Worm (Caenorhabditis elegans) whole organism, young adult: Measurements from ENCODE around the gene ugt-40.

Experiments used
- F23B12.7 ChIP-seq: sonication (generic microtip); optimal IDR thresholded peaks from 2 replicates; lab custom pipeline; 2017; ENCODE audit warnings: missing genetic modification characterization, mild to moderate bottlenecking, missing compliant biosample characterization, antibody characterized with exemption, moderate library complexity; ENCODE audit not compliant: insufficient read depth
- Y53F4B.3 ChIP-seq: fragments of 200-800 bp; sonication (Bioruptor generic); IDR thresholded peaks from 2 replicates; pipeline ENCODE4 v1.3.6; 2022; ENCODE audit warnings: missing genetic modification reagents, missing genetic modification characterization, missing compliant biosample characterization
- Y53G8AR.9 ChIP-seq: fragments of 200-800 bp; sonication (Bioruptor generic); conservative IDR thresholded peaks from 2 replicates; pipeline ENCODE4 v1.3.6; 2022; ENCODE audit warnings: missing genetic modification reagents, missing genetic modification characterization, missing compliant biosample characterization
- ama-1 ChIP-seq, 3 experiments: fragments of 150-350 bp in 1 of 3; sonication (generic microtip) in 2 of 3; optimal IDR thresholded peaks; 2 replicates each; lab custom pipeline; 2014 to 2018; ENCODE audit warnings: missing biosample characterization in 2 of 3, missing genetic modification characterization in 2 of 3, missing genetic modification reagents in 2 of 3
- die-1 ChIP-seq: sonication (generic microtip); optimal IDR thresholded peaks from 2 replicates; lab custom pipeline; 2016; ENCODE audit warnings: missing genotype, mild to moderate bottlenecking, missing genetic modification characterization, missing compliant biosample characterization
- egl-18 ChIP-seq: fragments of 200-800 bp; sonication (Bioruptor generic); IDR thresholded peaks from 2 replicates; pipeline ENCODE4 v1.3.6; 2022; ENCODE audit warnings: missing genetic modification reagents, missing genetic modification characterization, missing compliant biosample characterization
- lag-1 ChIP-seq: fragments of 200-800 bp; sonication (Bioruptor generic); IDR thresholded peaks from 2 replicates; pipeline ENCODE4 v1.3.6; 2022; ENCODE audit warnings: missing genetic modification reagents, missing genetic modification characterization, missing compliant biosample characterization
- tbp1 ChIP-seq: fragments of 200-800 bp; sonication (Bioruptor generic); optimal IDR thresholded peaks from 2 replicates; lab custom pipeline; 2018; ENCODE audit warnings: mild to moderate bottlenecking, missing genetic modification characterization, missing compliant biosample characterization
- ztf-22 ChIP-seq: fragments of 200-800 bp; sonication (Bioruptor generic); optimal IDR thresholded peaks from 2 replicates; lab custom pipeline; 2018; ENCODE audit warnings: mild to moderate bottlenecking, missing genetic modification characterization, moderate library complexity, missing compliant biosample characterization

Gene ugt-40

DNA sequence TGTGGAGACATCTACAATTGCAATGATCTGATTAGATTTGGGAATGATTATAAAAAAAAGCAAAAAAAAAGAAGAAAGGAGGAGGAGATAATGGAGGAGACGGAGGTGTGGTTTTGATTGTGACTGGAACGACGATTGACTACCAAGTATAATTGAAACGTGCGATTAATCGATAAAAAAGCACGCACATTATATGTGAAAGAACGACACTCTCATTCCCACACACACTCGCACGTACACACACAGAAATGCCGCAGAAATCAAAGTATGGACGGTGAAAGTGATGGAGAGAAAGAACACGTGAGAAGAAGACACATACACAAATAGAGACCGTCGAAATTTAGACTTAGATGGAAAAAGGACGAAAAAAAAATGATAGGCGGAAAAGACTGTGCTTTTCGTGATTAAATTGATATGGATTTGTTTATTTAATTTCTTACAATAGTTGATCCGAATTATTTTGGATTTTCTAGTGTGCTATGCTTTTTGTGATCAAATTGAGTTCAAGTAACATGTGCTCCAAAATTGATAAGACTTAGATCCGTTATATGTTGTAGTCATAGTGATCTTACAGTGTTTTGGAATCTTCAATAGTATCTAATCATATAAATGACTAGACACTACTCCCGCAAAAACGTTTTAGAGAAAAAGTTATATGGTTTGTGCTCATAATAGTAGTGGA lies 47.9 kb downstream of the ugt-40 start, which contains the start of gene nhr-135 (continued):
- TF ChIP-seq lag-1 (no peak), tbp1 (GFP tag; lab: Kevin White, UChicago) (peak; percentile 39), die-1 (no peak)

DNA sequence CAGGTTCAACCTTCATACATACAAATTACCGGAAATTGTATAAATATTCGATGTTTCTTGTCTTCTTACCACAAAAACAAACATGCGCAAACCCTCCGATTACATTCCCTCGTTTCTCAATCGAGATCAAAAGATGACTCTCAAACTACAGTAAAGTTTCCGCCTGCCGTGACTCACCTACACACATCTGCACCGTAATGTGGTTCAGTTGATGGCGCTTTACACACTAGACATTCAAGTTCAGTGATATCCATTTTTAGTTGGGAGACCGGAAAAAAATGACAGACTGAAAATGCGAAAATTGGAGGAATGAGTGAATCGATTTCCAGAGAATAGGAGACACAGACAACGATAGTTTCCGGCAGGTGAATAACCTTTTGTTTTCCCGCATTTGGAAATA lies 50.5 kb downstream of the ugt-40 start, which contains the start of gene nhr-286:
TSS of gene nhr-286 (minus strand) at position 324 of the 400 bp plus-strand sequence.
- TF ChIP-seq Y53F4B.3 (GFP tag; lab: Robert Waterston, UW) (no peak), ztf-22 (GFP tag; lab: Kevin White, UChicago) (no peak), Y53G8AR.9 (GFP tag; lab: Robert Waterston, UW) (0 out of 2 replicates have a peak, but pooled peaks have one; percentile 31), egl-18 (GFP tag; lab: Robert Waterston, UW) (0 out of 2 replicates have a peak, but pooled peaks have one; percentile 30), F23B12.7 (tag; lab: Kevin White, UChicago) (no peak), ama-1 (optimal IDR thresholded peaks at IDR 0.05; lab: Kevin White, UChicago) (peak; percentile 43), ama-1 (GFP tag; optimal IDR thresholded peaks at IDR 0.05; lab: Kevin White, UChicago) (no peak)
- TF ChIP-seq, all 124 proteins: peak for 3
